Fruit fly (Drosophila melanogaster) Kc167 (cell line): Measurements from ENCODE around the gene ppk27.

Experiments used
- Myc ChIP-seq: fragments of >200 bp; optimal IDR thresholded peaks from 2 replicates; lab custom pipeline; 2017; ENCODE audit warnings: missing external identifiers
- Sin3A ChIP-seq: fragments of >200 bp; optimal IDR thresholded peaks from 2 replicates; lab custom pipeline; 2018; ENCODE audit warnings: missing external identifiers
- h ChIP-seq: fragments of >200 bp; optimal IDR thresholded peaks from 3 replicates; lab custom pipeline; 2018; ENCODE audit warnings: missing external identifiers
- insv ChIP-seq: fragments of >200 bp; optimal IDR thresholded peaks from 3 replicates; lab custom pipeline; 2018; ENCODE audit warnings: missing external identifiers
- psq ChIP-seq: fragments of >200 bp; optimal IDR thresholded peaks from 2 replicates; lab custom pipeline; 2017; ENCODE audit warnings: missing external identifiers
- ttk ChIP-seq: sonication (Bioruptor generic); optimal IDR thresholded peaks from 2 replicates; lab custom pipeline; 2017; ENCODE audit warnings: missing external identifiers

The ppk27 gene

DNA sequence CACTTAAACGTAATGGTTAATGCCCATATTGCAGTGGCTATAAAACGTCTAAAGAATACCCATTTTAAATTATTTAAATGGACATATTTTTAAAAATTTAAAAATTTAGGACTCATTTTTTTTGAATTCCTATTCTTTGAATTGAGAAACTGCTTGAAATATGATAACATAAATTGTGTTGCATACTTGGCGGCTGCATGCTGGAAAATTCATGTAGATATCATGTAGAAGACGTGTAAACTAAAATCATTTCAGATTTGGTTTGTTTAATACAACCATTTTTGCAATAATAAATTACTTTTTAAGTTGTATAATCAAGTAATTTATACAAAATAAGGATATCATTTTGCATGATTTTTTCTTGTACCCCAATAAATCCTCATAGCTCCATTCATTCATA is 11.7 kb upstream of the ppk27 start:
- TF ChIP-seq Sin3A (lab: Kevin White, UChicago) (no peak), insv (no peak), h (lab: Kevin White, UChicago) (no peak), Myc (no peak), psq (lab: Kevin White, UChicago) (no peak), ttk (lab: Kevin White, UChicago) (no peak)

dm6 chr3L:3765782-3766520 is 10.9 kb upstream of the ppk27 start:
- TF ChIP-seq Myc: no peak

DNA sequence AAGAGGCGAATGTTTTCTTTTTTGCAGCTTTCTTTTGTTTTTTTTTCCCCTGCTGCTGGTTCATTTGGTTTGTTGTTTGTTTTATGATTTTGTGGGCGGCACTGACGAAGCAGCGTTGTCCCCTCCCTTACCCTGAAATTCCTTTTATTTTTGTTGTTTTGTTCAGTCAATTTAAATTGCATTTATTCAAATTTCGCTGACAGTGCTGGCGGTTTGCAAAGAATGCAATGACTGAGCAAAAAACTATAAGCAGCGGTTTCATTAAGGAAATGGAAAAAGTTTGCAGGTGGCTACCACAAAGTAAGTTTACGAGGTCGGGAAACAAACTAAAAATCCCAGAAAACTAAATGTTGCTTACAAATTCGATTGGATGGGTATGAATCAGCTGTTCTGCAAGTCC is 9.3 kb upstream of the ppk27 start:
- TF ChIP-seq insv (no peak), h (lab: Kevin White, UChicago) (no peak), psq (lab: Kevin White, UChicago) (no peak), ttk (lab: Kevin White, UChicago) (no peak), Sin3A (lab: Kevin White, UChicago) (no peak), Myc (no peak)

dm6 chr3L:3763335-3763734 is 8.3 kb upstream of the ppk27 start:
- TF ChIP-seq insv: no peak
- no peak for TF ChIP-seq ttk (lab: Kevin White, UChicago)
- TF ChIP-seq Myc: no peak
- TF ChIP-seq h (lab: Kevin White, UChicago): no peak
- no peak for TF ChIP-seq psq (lab: Kevin White, UChicago)
- TF ChIP-seq Sin3A (lab: Kevin White, UChicago): no peak

dm6 chr3L:3760395-3760997 is 5.5 kb upstream of the ppk27 start:
- TF ChIP-seq ttk (lab: Kevin White, UChicago) (no peak), Myc (no peak), psq (lab: Kevin White, UChicago) (no peak), insv (no peak), Sin3A (lab: Kevin White, UChicago) (no peak), h (lab: Kevin White, UChicago) (no peak)

dm6 chr3L:3758603-3759002 is 3.6 kb upstream of the ppk27 start:
- TF ChIP-seq h (lab: Kevin White, UChicago) (no peak), psq (lab: Kevin White, UChicago) (no peak), Sin3A (lab: Kevin White, UChicago) (no peak), ttk (lab: Kevin White, UChicago) (no peak), Myc (no peak), insv (no peak)

DNA sequence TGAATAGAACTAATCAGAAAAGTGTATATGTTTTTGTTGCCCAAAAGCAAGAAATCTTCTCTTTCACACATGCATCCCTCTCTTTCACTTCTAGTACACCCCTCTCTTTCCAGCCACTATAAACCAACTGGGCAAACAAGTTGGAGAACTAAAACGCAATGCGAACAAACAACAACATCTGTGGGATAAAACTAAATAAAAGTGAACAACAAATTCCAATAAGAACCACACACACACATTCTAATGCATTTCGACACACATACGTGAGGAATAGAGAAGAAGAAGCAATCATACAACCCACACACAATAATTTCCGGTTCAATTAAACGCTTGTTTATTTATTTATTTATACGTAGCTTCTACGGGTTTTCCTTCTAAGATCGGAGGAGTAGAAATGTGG is 712 bp upstream of the ppk27 start:
- TF ChIP-seq h (lab: Kevin White, UChicago) (no peak), psq (lab: Kevin White, UChicago) (no peak), ttk (lab: Kevin White, UChicago) (no peak), Myc (no peak), Sin3A (lab: Kevin White, UChicago) (no peak), insv (no peak)

dm6 chr3L:3753636-3754035 is 1.4 kb downstream of the ppk27 start:
- TF ChIP-seq Sin3A (lab: Kevin White, UChicago): no peak
- no peak for TF ChIP-seq insv
- no peak for TF ChIP-seq psq (lab: Kevin White, UChicago)
- TF ChIP-seq h (lab: Kevin White, UChicago): no peak
- no peak for TF ChIP-seq Myc
- TF ChIP-seq ttk (lab: Kevin White, UChicago): no peak

dm6 chr3L:3752739-3753138 is 2.3 kb downstream of the ppk27 start:
- no peak for TF ChIP-seq h (lab: Kevin White, UChicago)

- no peak for TF ChIP-seq Myc
- no peak for TF ChIP-seq Sin3A (lab: Kevin White, UChicago)
- TF ChIP-seq h (lab: Kevin White, UChicago): no peak
- no peak for TF ChIP-seq insv
- no peak for TF ChIP-seq ttk (lab: Kevin White, UChicago)
- no peak for TF ChIP-seq psq (lab: Kevin White, UChicago)
Measured at dm6 chr3L:3747276-3747675, 7.7 kb downstream of the ppk27 start.

dm6 chr3L:3733039-3733599 is 21.9 kb downstream of the ppk27 start:
- no peak for TF ChIP-seq h (lab: Kevin White, UChicago)
- no peak for TF ChIP-seq Sin3A (lab: Kevin White, UChicago)

- TF ChIP-seq h (lab: Kevin White, UChicago): no peak
- no peak for TF ChIP-seq psq (lab: Kevin White, UChicago)
- TF ChIP-seq ttk (lab: Kevin White, UChicago): no peak
Measured at dm6 chr3L:3726217-3726616, 28.8 kb downstream of the ppk27 start.

DNA sequence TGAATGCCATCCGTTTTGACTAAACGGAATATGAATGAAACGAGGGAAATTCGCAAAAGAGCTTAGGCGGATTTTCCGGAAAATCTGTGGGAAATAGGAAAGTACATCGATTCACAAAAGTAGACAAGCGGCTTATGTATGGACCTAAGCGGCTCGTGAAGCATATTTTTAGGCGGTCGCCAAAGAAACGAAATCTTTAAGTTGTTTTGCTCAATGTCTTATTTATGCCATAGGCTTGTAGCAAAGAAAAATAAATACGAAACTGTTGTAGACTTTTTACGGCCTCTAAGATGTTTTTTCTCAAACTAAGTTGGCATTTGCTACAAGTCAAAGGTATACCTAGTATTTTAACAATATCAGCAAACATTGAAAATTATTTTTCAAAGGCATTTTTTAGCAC is 41.3 kb downstream of the ppk27 start, which contains the start of gene CG43089:
CG43089 (plus strand) TSS at position 303 of the 400 bp plus-strand sequence.
- TF ChIP-seq psq (lab: Kevin White, UChicago) (no peak), Myc (no peak), insv (no peak), Sin3A (lab: Kevin White, UChicago) (no peak), ttk (lab: Kevin White, UChicago) (no peak), h (lab: Kevin White, UChicago) (no peak)
